Fruit fly (Drosophila melanogaster) whole organism, embryonic: ENCODE results near the gene CG16790.

ENCODE experiments used
- CG10654 ChIP-seq: fragments of 200-800 bp; sonication (Bioruptor generic); optimal IDR thresholded peaks from 2 replicates; lab custom pipeline; 2016; ENCODE audit warnings: missing biosample characterization, missing genetic modification characterization
- CG11456 ChIP-seq: fragments of 200-800 bp; sonication (Bioruptor generic); IDR thresholded peaks from 3 replicates; pipeline ENCODE4 v1.3.6; 2022; ENCODE audit warnings: missing biosample characterization, missing genetic modification characterization
- CG11504 ChIP-seq: fragments of 200-800 bp; sonication (Bioruptor generic); optimal IDR thresholded peaks from 3 replicates; lab custom pipeline; 2019; ENCODE audit warnings: missing biosample characterization, mild to moderate bottlenecking, missing genetic modification characterization, moderate library complexity
- CG12236 ChIP-seq: fragments of 200-800 bp; sonication (Bioruptor generic); optimal IDR thresholded peaks from 2 replicates; lab custom pipeline; 2016; ENCODE audit warnings: missing biosample characterization, missing genetic modification characterization
- CG12299 ChIP-seq: fragments of 200-800 bp; sonication (Bioruptor generic); optimal IDR thresholded peaks from 2 replicates; lab custom pipeline; 2018; ENCODE audit warnings: missing biosample characterization, mild to moderate bottlenecking, missing genetic modification characterization
- CG15696 ChIP-seq: fragments of 200-800 bp; sonication (Bioruptor generic); optimal IDR thresholded peaks from 2 replicates; lab custom pipeline; 2019; ENCODE audit warnings: missing biosample characterization, mild to moderate bottlenecking, missing genetic modification characterization, moderate library complexity
- CG16779 ChIP-seq: fragments of 200-800 bp; sonication (Bioruptor generic); IDR thresholded peaks from 2 replicates; pipeline ENCODE4 v1.3.6; 2022; ENCODE audit warnings: missing biosample characterization, missing genetic modification characterization
- CG17912 ChIP-seq: fragments of 200-800 bp; sonication (Bioruptor generic); optimal IDR thresholded peaks from 2 replicates; lab custom pipeline; 2018; ENCODE audit warnings: missing biosample characterization, mild to moderate bottlenecking, missing genetic modification characterization
- CG1832 ChIP-seq: fragments of 200-800 bp; sonication (Bioruptor generic); optimal IDR thresholded peaks from 2 replicates; lab custom pipeline; 2017; ENCODE audit warnings: missing biosample characterization, mild to moderate bottlenecking, missing genetic modification characterization, inconsistent platforms
- CG18619 ChIP-seq: fragments of 200-800 bp; sonication (Bioruptor generic); optimal IDR thresholded peaks from 3 replicates; lab custom pipeline; 2017; ENCODE audit warnings: missing biosample characterization, mild to moderate bottlenecking, missing genetic modification characterization
- CG2199 ChIP-seq: fragments of 200-800 bp; sonication (Bioruptor generic); IDR thresholded peaks from 3 replicates; pipeline ENCODE4 v1.3.6; 2022; ENCODE audit warnings: missing biosample characterization, missing genetic modification characterization
- CG33557 ChIP-seq: fragments of 200-800 bp; sonication (Bioruptor generic); optimal IDR thresholded peaks from 2 replicates; lab custom pipeline; 2019; ENCODE audit warnings: missing biosample characterization, mild to moderate bottlenecking, missing genetic modification characterization, moderate library complexity
- CG3838 ChIP-seq: fragments of 200-800 bp; sonication (Bioruptor generic); optimal IDR thresholded peaks from 3 replicates; lab custom pipeline; 2016; ENCODE audit warnings: missing biosample characterization, missing genetic modification characterization
- CG3995 ChIP-seq: fragments of 200-800 bp; sonication (Bioruptor generic); optimal IDR thresholded peaks from 3 replicates; lab custom pipeline; 2016; ENCODE audit warnings: missing biosample characterization, missing genetic modification characterization
- CG43689 ChIP-seq: fragments of 200-800 bp; sonication (Bioruptor generic); IDR thresholded peaks from 2 replicates; pipeline ENCODE4 v1.3.6; 2022; ENCODE audit warnings: missing biosample characterization, missing genetic modification characterization
- CG4617 ChIP-seq: fragments of 200-800 bp; sonication (Bioruptor generic); optimal IDR thresholded peaks from 3 replicates; lab custom pipeline; 2016; ENCODE audit warnings: missing biosample characterization, missing genetic modification characterization, borderline replicate concordance
- CG6813 ChIP-seq: fragments of 200-800 bp; sonication (Bioruptor generic); optimal IDR thresholded peaks from 2 replicates; lab custom pipeline; 2017; ENCODE audit warnings: missing biosample characterization, missing genetic modification characterization, mild to moderate bottlenecking, moderate library complexity, missing genetic modification reagents
- CG7839 ChIP-seq: fragments of 200-800 bp; sonication (Bioruptor generic); optimal IDR thresholded peaks from 3 replicates; lab custom pipeline; 2018; ENCODE audit warnings: missing biosample characterization, mild to moderate bottlenecking, missing genetic modification characterization, moderate library complexity
- CG8478 ChIP-seq: fragments of >200 bp; optimal IDR thresholded peaks from 2 replicates; lab custom pipeline; 2018
- CG9215 ChIP-seq: fragments of 200-800 bp; sonication (Bioruptor generic); IDR thresholded peaks from 2 replicates; pipeline ENCODE4 v1.3.6; 2022; ENCODE audit warnings: missing biosample characterization, missing genetic modification characterization
- CkIIα-i1 ChIP-seq: fragments of 200-800 bp; sonication (Bioruptor generic); IDR thresholded peaks from 2 replicates; pipeline ENCODE4 v1.3.6; 2022; ENCODE audit warnings: missing biosample characterization, missing genetic modification characterization
- Elba2 ChIP-seq: fragments of 200-800 bp; sonication (Bioruptor generic); optimal IDR thresholded peaks from 3 replicates; lab custom pipeline; 2016; ENCODE audit warnings: missing biosample characterization, missing genetic modification characterization
- Kr ChIP-seq: fragments of 200-800 bp; sonication (Bioruptor generic); optimal IDR thresholded peaks from 2 replicates; lab custom pipeline; 2017; ENCODE audit warnings: missing biosample characterization, mild to moderate bottlenecking, missing genetic modification characterization
- Med ChIP-seq: fragments of 200-800 bp; sonication (Bioruptor generic); peaks from one replicate; lab custom pipeline; 2016; ENCODE audit warnings: missing biosample characterization, missing genetic modification characterization, mild to moderate bottlenecking, inconsistent platforms, moderate library complexity
- Neu2 ChIP-seq: fragments of 200-800 bp; sonication (Bioruptor generic); optimal IDR thresholded peaks from 3 replicates; lab custom pipeline; 2016; ENCODE audit warnings: missing biosample characterization, missing genetic modification characterization, borderline replicate concordance
- Optix ChIP-seq: fragments of 200-800 bp; sonication (Bioruptor generic); IDR thresholded peaks from 3 replicates; pipeline ENCODE4 v1.3.6; 2022; ENCODE audit warnings: missing biosample characterization, missing genetic modification characterization
- Pdp1 ChIP-seq, 2 experiments: fragments of 200-800 bp; sonication (Bioruptor generic); optimal IDR thresholded peaks; 3 replicates each; lab custom pipeline; 2016; ENCODE audit warnings: missing biosample characterization in 2 of 2, missing genetic modification characterization in 2 of 2, mild to moderate bottlenecking in 1 of 2, moderate library complexity in 1 of 2
- Sox100B ChIP-seq: fragments of 200-800 bp; sonication (Bioruptor generic); optimal IDR thresholded peaks from 3 replicates; lab custom pipeline; 2018; ENCODE audit warnings: missing biosample characterization, mild to moderate bottlenecking, missing genetic modification characterization
- Usf ChIP-seq: fragments of 200-800 bp; sonication (Bioruptor generic); optimal IDR thresholded peaks from 2 replicates; lab custom pipeline; 2017; ENCODE audit warnings: missing genotype, missing biosample characterization, missing genetic modification characterization
- cad ChIP-seq: fragments of >200 bp; optimal IDR thresholded peaks from 2 replicates; lab custom pipeline; 2017; ENCODE audit warnings: missing biosample characterization, missing genetic modification characterization
- cas ChIP-seq: fragments of 200-800 bp; sonication (Bioruptor generic); IDR thresholded peaks from 2 replicates; pipeline ENCODE4 v1.3.6; 2022; ENCODE audit warnings: missing biosample characterization, missing genetic modification characterization
- caup ChIP-seq: fragments of 200-800 bp; sonication (Bioruptor generic); optimal IDR thresholded peaks from 3 replicates; lab custom pipeline; 2017; ENCODE audit warnings: missing biosample characterization, mild to moderate bottlenecking, missing genetic modification characterization, moderate library complexity; ENCODE audit not compliant: severe bottlenecking
- chinmo ChIP-seq: fragments of 200-800 bp; sonication (Bioruptor generic); IDR thresholded peaks from 4 replicates; pipeline ENCODE4 v1.3.6; 2022; ENCODE audit warnings: missing biosample characterization, missing genetic modification characterization; ENCODE audit not compliant: partially characterized antibody
- chn ChIP-seq: fragments of 200-800 bp; sonication (Bioruptor generic); optimal IDR thresholded peaks from 2 replicates; lab custom pipeline; 2016; ENCODE audit warnings: missing biosample characterization, missing genetic modification characterization
- dan ChIP-seq: fragments of 200-800 bp; sonication (Bioruptor generic); IDR thresholded peaks from 2 replicates; pipeline ENCODE4 v1.3.6; 2022; ENCODE audit warnings: missing biosample characterization, missing genetic modification characterization
- fd102C ChIP-seq: fragments of 200-800 bp; sonication (Bioruptor generic); optimal IDR thresholded peaks from 2 replicates; lab custom pipeline; 2018; ENCODE audit warnings: missing biosample characterization, mild to moderate bottlenecking, missing genetic modification characterization, moderate library complexity
- grn ChIP-seq: fragments of 200-800 bp; sonication (Bioruptor generic); optimal IDR thresholded peaks from 3 replicates; lab custom pipeline; 2017; ENCODE audit warnings: missing biosample characterization, missing genetic modification characterization
- gro ChIP-seq: fragments of 200-800 bp; sonication (Bioruptor generic); optimal IDR thresholded peaks from 2 replicates; lab custom pipeline; 2016; ENCODE audit warnings: missing biosample characterization, missing genetic modification characterization
- gt ChIP-seq: fragments of 200-800 bp; sonication (Bioruptor generic); IDR thresholded peaks from 2 replicates; pipeline ENCODE4 v1.3.6; 2022; ENCODE audit warnings: missing biosample characterization, missing genetic modification characterization
- kah ChIP-seq: fragments of 200-800 bp; sonication (Bioruptor generic); optimal IDR thresholded peaks from 2 replicates; lab custom pipeline; 2018; ENCODE audit warnings: missing biosample characterization, mild to moderate bottlenecking, missing genetic modification characterization
- kni ChIP-seq: fragments of 200-800 bp; sonication (Bioruptor generic); optimal IDR thresholded peaks from 3 replicates; lab custom pipeline; 2017; ENCODE audit warnings: mild to moderate bottlenecking, missing biosample characterization, missing genetic modification reagents, missing genetic modification characterization
- mirr ChIP-seq: fragments of 200-800 bp; sonication (Bioruptor generic); optimal IDR thresholded peaks from 3 replicates; lab custom pipeline; 2018; ENCODE audit warnings: missing biosample characterization, mild to moderate bottlenecking, missing genetic modification characterization
- nerfin-1 ChIP-seq: fragments of 200-800 bp; sonication (Bioruptor generic); optimal IDR thresholded peaks from 3 replicates; lab custom pipeline; 2019; ENCODE audit warnings: missing biosample characterization, mild to moderate bottlenecking, missing genetic modification characterization, moderate library complexity
- rib ChIP-seq: fragments of 200-800 bp; sonication (Bioruptor generic); IDR thresholded peaks from 2 replicates; pipeline ENCODE4 v1.3.6; 2022; ENCODE audit warnings: missing biosample characterization, missing genetic modification characterization
- ro ChIP-seq: fragments of 200-800 bp; sonication (Bioruptor generic); IDR thresholded peaks from 2 replicates; pipeline ENCODE4 v1.3.6; 2022; ENCODE audit warnings: missing biosample characterization, missing genetic modification characterization
- sens ChIP-seq: fragments of 200-800 bp; sonication (Bioruptor generic); peaks from one replicate; lab custom pipeline; 2016; ENCODE audit warnings: missing biosample characterization, missing genetic modification characterization
- seq ChIP-seq: fragments of 200-800 bp; sonication (Bioruptor generic); IDR thresholded peaks from 2 replicates; pipeline ENCODE4 v1.3.6; 2022; ENCODE audit warnings: missing biosample characterization, missing genetic modification characterization
- sug ChIP-seq: fragments of 200-800 bp; optimal IDR thresholded peaks from 2 replicates; lab custom pipeline; 2019; ENCODE audit warnings: missing biosample characterization, mild to moderate bottlenecking, missing genetic modification characterization, moderate library complexity
- wor ChIP-seq: fragments of 200-800 bp; sonication (Bioruptor generic); IDR thresholded peaks from 2 replicates; pipeline ENCODE4 v1.3.6; 2022; ENCODE audit warnings: missing biosample characterization, missing genetic modification characterization
- yki ChIP-seq: fragments of >200 bp; optimal IDR thresholded peaks from 3 replicates; lab custom pipeline; 2018
- zen2 ChIP-seq: fragments of 200-800 bp; sonication (Bioruptor generic); IDR thresholded peaks from 3 replicates; pipeline ENCODE4 v1.3.6; 2022; ENCODE audit warnings: missing biosample characterization, missing genetic modification characterization; ENCODE audit not compliant: partially characterized antibody
- zfh1 ChIP-seq: fragments of 200-800 bp; sonication (Bioruptor generic); IDR thresholded peaks from 3 replicates; pipeline ENCODE4 v1.3.6; 2022; ENCODE audit warnings: missing biosample characterization, missing genetic modification characterization

Gene CG16790

dm6 chr3R:9591769-9592388, 21.9 kb upstream of the CG16790 start (continued):
- TF ChIP-seq CG9215 (GFP tag; lab: Robert Waterston, UW), result no peak
- TF ChIP-seq Elba2 (GFP tag; lab: Kevin White, UChicago), result peak; percentile 89
- no peak for TF ChIP-seq CG3838 (GFP tag; lab: Kevin White, UChicago)
- no peak for TF ChIP-seq yki (lab: Kevin White, UChicago)
- peak; percentile 53 for TF ChIP-seq cad (GFP tag; lab: Kevin White, UChicago)
- no peak for TF ChIP-seq cas (GFP tag; lab: Robert Waterston, UW)
- TF ChIP-seq CG11456 (GFP tag; lab: Robert Waterston, UW), result no peak
- no peak for TF ChIP-seq chn
- peak; percentile 63 for TF ChIP-seq Kr (GFP tag; lab: Kevin White, UChicago)
- TF ChIP-seq Med (GFP tag; lab: Kevin White, UChicago), result peak; percentile 71
- TF ChIP-seq CG4617, result no peak
- peak; percentile 4 for TF ChIP-seq CG11504 (tag; lab: Kevin White, UChicago)
- TF ChIP-seq CG17912 (GFP tag; lab: Kevin White, UChicago), result no peak
- peak; percentile 79 for TF ChIP-seq grn (GFP tag; lab: Kevin White, UChicago)
- no peak for TF ChIP-seq CG3995 (GFP tag; lab: Kevin White, UChicago)
- TF ChIP-seq sens, result peak; percentile 75
- TF ChIP-seq zfh1, result no peak
- no peak for TF ChIP-seq seq
- TF ChIP-seq sug (tag; lab: Kevin White, UChicago), result peak; percentile 11
- no peak for TF ChIP-seq mirr (GFP tag; lab: Kevin White, UChicago)
- TF ChIP-seq Usf (GFP tag; lab: Kevin White, UChicago), result no peak
- no peak for TF ChIP-seq Optix
- no peak for TF ChIP-seq CG8478 (lab: Kevin White, UChicago)
- TF ChIP-seq Neu2 (GFP tag; lab: Kevin White, UChicago), result no peak
- TF ChIP-seq ro, result no peak
- TF ChIP-seq kni, result peak; percentile 43
- peak; percentile 29 for TF ChIP-seq kah
- no peak for TF ChIP-seq wor (GFP tag; lab: Robert Waterston, UW)
- TF ChIP-seq caup (GFP tag; lab: Kevin White, UChicago), result no peak
- peak; percentile 3 for TF ChIP-seq CG15696 (tag; lab: Kevin White, UChicago)
- TF ChIP-seq CG43689 (GFP tag; lab: Robert Waterston, UW), result no peak
- no peak for TF ChIP-seq CG1832 (GFP tag; lab: Kevin White, UChicago)

- TF ChIP-seq fd102C (GFP tag; lab: Kevin White, UChicago), result no peak
- TF ChIP-seq zen2 (GFP tag; lab: Robert Waterston, UW), result no peak
- TF ChIP-seq CG16779 (GFP tag; lab: Robert Waterston, UW), result no peak
- no peak for TF ChIP-seq CG2199 (GFP tag; lab: Robert Waterston, UW)
- TF ChIP-seq dan (GFP tag; lab: Robert Waterston, UW), result no peak
- no peak for TF ChIP-seq chinmo (GFP tag; lab: Robert Waterston, UW)
- TF ChIP-seq CG7839 (tag; lab: Kevin White, UChicago), result peak; percentile 31
- TF ChIP-seq CG33557 (GFP tag; lab: Kevin White, UChicago), result no peak
- no peak for TF ChIP-seq CkIIα-i1 (GFP tag; lab: Robert Waterston, UW)
- peak; percentile 41 to 77 for TF ChIP-seq Pdp1 (GFP tag; optimal IDR thresholded peaks at IDR 0.05; lab: Kevin White, UChicago)
- TF ChIP-seq CG18619, result peak; percentile 29
- TF ChIP-seq Sox100B (GFP tag; lab: Kevin White, UChicago), result no peak
- no peak for TF ChIP-seq rib (GFP tag; lab: Robert Waterston, UW)
- peak; percentile 50 for TF ChIP-seq nerfin-1 (tag; lab: Kevin White, UChicago)
- peak; percentile 69 for TF ChIP-seq gro (GFP tag; lab: Kevin White, UChicago)
- TF ChIP-seq CG12236 (GFP tag; lab: Kevin White, UChicago), result no peak
- TF ChIP-seq CG6813 (GFP tag; lab: Kevin White, UChicago), result no peak
- TF ChIP-seq CG10654 (GFP tag; lab: Kevin White, UChicago), result peak; percentile 38
- peak; percentile 21 for TF ChIP-seq CG12299 (tag; lab: Kevin White, UChicago)
- TF ChIP-seq gt (GFP tag; lab: Robert Waterston, UW), result no peak
Measured at dm6 chr3R:9590952-9591532, 21.0 kb upstream of the CG16790 start, which contains the start of the genes bocks and CG8312. Gene bocks, minus strand, starts transcription at chr3R:9591002. Gene CG8312, plus strand, starts transcription at chr3R:9591309.
